Worm (Caenorhabditis elegans): ENCODE measurements around the gene pdha-1.

- TF ChIP-seq mec-3 (tag; optimal IDR thresholded peaks at IDR 0.05; ENCODE audit: borderline replicate concordance) (no peak), lin-11 (tag; optimal IDR thresholded peaks at IDR 0.05) (no peak), ama-1 (optimal IDR thresholded peaks at IDR 0.05) (no peak), tbx-2 (tag; optimal IDR thresholded peaks at IDR 0.05) (no peak)
Observed at ce11 chrII:8017380-8017779, 48.7 kb upstream of the pdha-1 start, which contains the start of gene zyg-11.
